Fruit fly (Drosophila melanogaster) whole organism, pupa: ENCODE measurements around the gene CG31326.

Source experiments
- CG10348 ChIP-seq: fragments of 200-800 bp; sonication (Bioruptor generic); IDR thresholded peaks from 2 replicates; pipeline ENCODE4 v1.3.6; 2022; ENCODE audit warnings: missing biosample characterization, missing genetic modification characterization
- CG12605 ChIP-seq: fragments of 200-800 bp; sonication (Bioruptor generic); IDR thresholded peaks from 2 replicates; pipeline ENCODE4 v1.3.6; 2022; ENCODE audit warnings: missing biosample characterization, missing genetic modification characterization
- CG13204 ChIP-seq: fragments of 200-800 bp; sonication (Bioruptor generic); optimal IDR thresholded peaks from 2 replicates; lab custom pipeline; 2018; ENCODE audit warnings: missing biosample characterization, mild to moderate bottlenecking, missing genetic modification characterization, moderate library complexity
- CG14655 ChIP-seq: fragments of 200-800 bp; sonication (Bioruptor generic); optimal IDR thresholded peaks from 3 replicates; lab custom pipeline; 2017; ENCODE audit warnings: mild to moderate bottlenecking, missing biosample characterization, missing genetic modification reagents, missing genetic modification characterization
- CG17806 ChIP-seq: fragments of 200-800 bp; sonication (Bioruptor generic); optimal IDR thresholded peaks from 2 replicates; lab custom pipeline; 2018; ENCODE audit warnings: missing biosample characterization, mild to moderate bottlenecking, missing genetic modification characterization, moderate library complexity
- CG32121 ChIP-seq: fragments of 200-800 bp; sonication (Bioruptor generic); IDR thresholded peaks from 2 replicates; pipeline ENCODE4 v1.3.6; 2022; ENCODE audit warnings: missing biosample characterization, missing genetic modification characterization
- CG34367 ChIP-seq: fragments of 200-800 bp; sonication (Bioruptor generic); optimal IDR thresholded peaks from 2 replicates; lab custom pipeline; 2018; ENCODE audit warnings: missing biosample characterization, mild to moderate bottlenecking, missing genetic modification characterization
- EcR ChIP-seq: fragments of 200-800 bp; sonication (Bioruptor generic); optimal IDR thresholded peaks from 3 replicates; lab custom pipeline; 2019; ENCODE audit warnings: missing biosample characterization, missing genetic modification characterization, mild to moderate bottlenecking, moderate library complexity, missing genetic modification reagents
- Snoo ChIP-seq: fragments of 200-800 bp; sonication (Bioruptor generic); optimal IDR thresholded peaks from 3 replicates; lab custom pipeline; 2017; ENCODE audit warnings: missing biosample characterization, mild to moderate bottlenecking, missing genetic modification characterization, inconsistent platforms
- fd96Ca ChIP-seq: fragments of 200-800 bp; sonication (Bioruptor generic); IDR thresholded peaks from 3 replicates; pipeline ENCODE4 v1.3.6; 2022; ENCODE audit warnings: missing biosample characterization, missing genetic modification characterization
- gl ChIP-seq: fragments of 200-800 bp; sonication (Bioruptor generic); optimal IDR thresholded peaks from 2 replicates; lab custom pipeline; 2018; ENCODE audit warnings: missing biosample characterization, mild to moderate bottlenecking, missing genetic modification characterization

- no peak for TF ChIP-seq fd96Ca (GFP tag; lab: Robert Waterston, UW)
- TF ChIP-seq gl (tag; lab: Kevin White, UChicago): no peak
- TF ChIP-seq CG34367 (tag; lab: Kevin White, UChicago): no peak
- no peak for TF ChIP-seq CG17806 (tag; lab: Kevin White, UChicago)
- no peak for TF ChIP-seq CG13204 (GFP tag; lab: Kevin White, UChicago)
- no peak for TF ChIP-seq CG32121 (GFP tag; lab: Robert Waterston, UW)
- TF ChIP-seq CG12605: no peak
- peak; percentile 52 for TF ChIP-seq CG14655 (GFP tag; lab: Kevin White, UChicago)
- no peak for TF ChIP-seq CG10348
- TF ChIP-seq Snoo (tag; lab: Kevin White, UChicago): no peak
- no peak for TF ChIP-seq EcR (GFP tag; lab: Kevin White, UChicago)
Measured at dm6 chr3R:14224105-14224574, 4.1 kb upstream of the CG31326 start, which contains the start of gene Sp212.
